Worm (Caenorhabditis elegans) whole organism, L2 larva: ENCODE measurements around the gene F53A9.3.

ENCODE experiments used
- egl-27 ChIP-seq: sonication (generic microtip); optimal IDR thresholded peaks from 3 replicates; lab custom pipeline; 2017; ENCODE audit warnings: missing biosample characterization, missing genetic modification reagents, missing genetic modification characterization
- lin-13 ChIP-seq: fragments of 150-350 bp; optimal IDR thresholded peaks from 2 replicates; lab custom pipeline; 2014; ENCODE audit warnings: missing biosample characterization, missing genetic modification reagents, missing genetic modification characterization
- lin-39 ChIP-seq: fragments of 150-350 bp; optimal IDR thresholded peaks from 2 replicates; lab custom pipeline; 2014; ENCODE audit warnings: missing biosample characterization, missing genetic modification reagents, missing genetic modification characterization
- nhr-11 ChIP-seq: fragments of 150-350 bp; optimal IDR thresholded peaks from 2 replicates; lab custom pipeline; 2014; ENCODE audit warnings: missing biosample characterization, missing genetic modification characterization
- nhr-23 ChIP-seq: fragments of 150-350 bp; optimal IDR thresholded peaks from 2 replicates; lab custom pipeline; 2014; ENCODE audit warnings: missing biosample characterization, missing genetic modification reagents, missing genetic modification characterization
- sma-3 ChIP-seq: sonication (generic microtip); optimal IDR thresholded peaks from 2 replicates; lab custom pipeline; 2016; ENCODE audit warnings: missing genetic modification reagents, missing genetic modification characterization, missing compliant biosample characterization
- snpc-4 ChIP-seq: fragments of 150-350 bp; optimal IDR thresholded peaks from 2 replicates; lab custom pipeline; 2014; ENCODE audit warnings: missing biosample characterization, missing genetic modification characterization
- unc-62 ChIP-seq: fragments of 150-350 bp; optimal IDR thresholded peaks from 2 replicates; lab custom pipeline; 2014; ENCODE audit warnings: missing biosample characterization, missing genetic modification reagents, missing genetic modification characterization
- ztf-11 ChIP-seq: sonication (generic microtip); optimal IDR thresholded peaks from 2 replicates; lab custom pipeline; 2017; ENCODE audit warnings: missing biosample characterization, missing genetic modification characterization

- TF ChIP-seq lin-13 (GFP tag; lab: Kevin White, UChicago) (no peak), sma-3 (GFP tag; lab: Kevin White, UChicago) (no peak), nhr-11 (tag; lab: Kevin White, UChicago) (no peak), ztf-11 (tag; lab: Kevin White, UChicago) (no peak), lin-39 (tag; lab: Kevin White, UChicago) (no peak), snpc-4 (no peak), egl-27 (tag; lab: Kevin White, UChicago) (no peak), nhr-23 (no peak), unc-62 (GFP tag; lab: Kevin White, UChicago) (no peak)
Observed at ce11 chrX:8716822-8717221, 8.7 kb downstream of the F53A9.3 start, which contains the start of gene F53A9.7.
